Worm (Caenorhabditis elegans): Measurements from ENCODE around the gene srr-6.

srr-6 gene

DNA sequence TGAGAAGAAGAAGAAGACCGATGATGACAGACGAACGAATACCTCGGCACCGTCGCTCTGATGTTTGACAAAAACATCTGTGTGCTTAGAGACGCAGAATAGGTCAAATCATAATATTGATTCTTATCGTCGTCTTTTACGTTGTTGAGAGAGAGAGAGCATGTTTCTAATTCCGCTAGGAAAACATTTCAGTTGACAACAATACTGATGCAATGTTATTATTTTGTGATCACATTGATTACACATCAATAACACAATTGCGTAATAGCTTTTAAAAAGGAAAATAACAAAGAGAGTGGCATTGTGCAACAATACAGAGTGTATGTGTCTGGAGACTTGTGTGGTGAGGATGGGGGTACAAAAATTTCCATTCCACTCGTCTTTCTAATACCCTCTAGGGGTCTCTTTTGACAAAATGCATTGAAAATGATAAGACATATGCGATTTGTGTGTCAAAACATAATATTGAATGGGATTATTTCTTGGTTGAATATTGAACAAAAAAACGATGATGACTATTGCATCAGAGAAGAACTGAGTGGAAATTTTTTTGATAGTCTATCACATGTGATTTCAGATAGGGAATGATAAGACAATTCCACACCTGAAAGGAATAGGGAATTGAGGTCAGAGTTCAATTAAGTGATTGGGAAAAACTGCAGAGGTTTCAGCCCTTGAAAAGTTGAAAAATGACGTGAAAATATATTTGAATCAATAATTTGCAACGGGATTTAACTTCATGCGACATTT is 47.8 kb upstream of the srr-6 start:
- TF ChIP-seq dmd-6 (GFP tag; IDR thresholded peaks at IDR 0.05), result peak; percentile 34; the same call in 1 of the 2 replicates
- TF ChIP-seq nhr-28 (tag; optimal IDR thresholded peaks at IDR 0.05), result peak; percentile 18
- TF ChIP-seq lin-1 (GFP tag; IDR thresholded peaks at IDR 0.05), result no peak
- TF ChIP-seq unc-39 (tag; optimal IDR thresholded peaks at IDR 0.05), result no peak
- peak; percentile 29 for TF ChIP-seq nhr-77 (tag; optimal IDR thresholded peaks at IDR 0.05)
- TF ChIP-seq mep-1 (tag; optimal IDR thresholded peaks at IDR 0.05), result peak; percentile 10
- TF ChIP-seq ceh-62 (tag; optimal IDR thresholded peaks at IDR 0.05), result no peak
- peak; percentile 26 for TF ChIP-seq T20F7.1 (GFP tag; optimal IDR thresholded peaks at IDR 0.05)
- peak; percentile 84 for TF ChIP-seq pqm-1 (tag; optimal IDR thresholded peaks at IDR 0.05)
- no peak for TF ChIP-seq unc-62 (GFP tag; optimal IDR thresholded peaks at IDR 0.05 in 1 of 2)
- TF ChIP-seq unc-62 (tag; optimal IDR thresholded peaks at IDR 0.05), result no peak
- no peak for TF ChIP-seq ama-1 (optimal IDR thresholded peaks at IDR 0.05)
- peak; percentile 58 for TF ChIP-seq nhr-6 (tag; optimal IDR thresholded peaks at IDR 0.05)
- no peak for TF ChIP-seq lin-29 (GFP tag; IDR thresholded peaks at IDR 0.05)
- peak; percentile 33 for TF ChIP-seq hlh-11 (tag; optimal IDR thresholded peaks at IDR 0.05)
- TF ChIP-seq Y105C5A.15 (GFP tag; IDR thresholded peaks at IDR 0.05), result no peak
- peak in 1 of 2 experiments; percentile 88 for TF ChIP-seq daf-16 (GFP tag; optimal IDR thresholded peaks at IDR 0.05)
- TF ChIP-seq daf-16 (tag; optimal IDR thresholded peaks at IDR 0.05), result peak; percentile 94
- peak; percentile 42 for TF ChIP-seq mes-2 (tag; optimal IDR thresholded peaks at IDR 0.05; ENCODE audit: poor library complexity, severe bottlenecking)
- TF ChIP-seq cey-2 (tag; optimal IDR thresholded peaks at IDR 0.05; ENCODE audit: borderline replicate concordance, insufficient read depth), result peak; percentile 36
- TF ChIP-seq madf-9 (GFP tag; conservative IDR thresholded peaks at IDR 0.05), result no peak
- no peak for TF ChIP-seq pha-4 (GFP tag; IDR thresholded peaks at IDR 0.05)
- TF ChIP-seq pha-4 (tag; optimal IDR thresholded peaks at IDR 0.05), result peak; percentile 75
- peak; percentile 70; the same call in 1 of the 2 replicates for TF ChIP-seq nhr-41 (GFP tag; IDR thresholded peaks at IDR 0.05)
- TF ChIP-seq lir-3 (tag; optimal IDR thresholded peaks at IDR 0.05), result no peak
- TF ChIP-seq lsy-2 (tag; optimal IDR thresholded peaks at IDR 0.05), result peak in 1 of 2 experiments; percentile 18
- no peak for TF ChIP-seq fkh-10 (GFP tag; optimal IDR thresholded peaks at IDR 0.05)

- TF ChIP-seq skn-1 (tag; optimal IDR thresholded peaks at IDR 0.05) (no peak), nhr-28 (tag; optimal IDR thresholded peaks at IDR 0.05) (peak; percentile 24), dmd-6 (GFP tag; IDR thresholded peaks at IDR 0.05) (no peak), lir-3 (tag; optimal IDR thresholded peaks at IDR 0.05) (no peak)
These were observed 46.8 kb upstream of the srr-6 start for ce11 chrV:4965790-4966189.

DNA sequence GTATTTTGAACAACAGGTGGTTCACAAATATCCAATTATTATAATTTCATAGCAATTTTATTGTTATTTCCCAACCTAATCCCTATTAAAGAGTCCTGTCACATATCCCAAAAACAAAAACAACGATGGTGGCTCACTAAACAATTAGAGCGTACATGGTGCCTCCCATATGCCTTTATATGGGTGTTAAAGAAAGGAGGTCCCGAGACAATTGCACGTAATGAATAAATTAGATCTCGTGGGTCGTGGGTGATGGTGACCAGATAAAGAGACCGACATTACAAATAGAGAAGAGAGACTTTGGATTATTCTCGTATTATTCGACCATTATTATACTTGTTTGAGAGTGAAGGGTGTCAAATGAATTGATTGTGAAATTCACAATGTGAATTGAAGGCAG is 45.4 kb upstream of the srr-6 start:
- no peak for TF ChIP-seq F49E8.2 (tag; optimal IDR thresholded peaks at IDR 0.05; ENCODE audit: borderline replicate concordance)
- TF ChIP-seq egl-27 (tag; optimal IDR thresholded peaks at IDR 0.05), result no peak
- TF ChIP-seq aha-1 (tag), result no peak
- TF ChIP-seq lin-29 (GFP tag; IDR thresholded peaks at IDR 0.05), result no peak

DNA sequence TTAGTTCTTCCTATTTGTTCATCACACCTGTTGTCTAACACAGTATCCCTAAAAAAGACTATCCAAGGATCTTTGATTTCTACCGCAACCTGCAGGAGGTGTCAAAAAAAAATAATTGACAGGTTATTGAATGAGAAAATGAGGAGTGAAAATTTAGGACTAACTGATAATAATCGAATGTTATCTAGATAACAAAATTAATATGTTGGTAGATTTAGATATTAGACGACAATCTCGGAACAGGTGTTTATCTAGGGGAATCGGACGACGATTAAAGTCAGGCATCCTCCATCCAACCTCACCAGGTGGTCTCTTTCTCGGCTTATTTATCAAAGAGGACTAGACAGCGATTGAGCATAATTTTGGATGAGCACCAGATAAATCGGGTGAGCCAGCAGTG is 43.8 kb upstream of the srr-6 start:
- TF ChIP-seq dmd-6 (GFP tag; IDR thresholded peaks at IDR 0.05), result peak; percentile 17; the same call in 1 of the 2 replicates
- peak in 1 of 2 experiments; percentile 13 for TF ChIP-seq unc-62 (GFP tag; optimal IDR thresholded peaks at IDR 0.05 in 1 of 2)
- TF ChIP-seq unc-62 (tag; optimal IDR thresholded peaks at IDR 0.05), result no peak
- peak; percentile 27 for TF ChIP-seq dve-1 (tag; optimal IDR thresholded peaks at IDR 0.05; ENCODE audit: insufficient read depth)
- no peak for TF ChIP-seq egl-43 (GFP tag; IDR thresholded peaks at IDR 0.05)
- TF ChIP-seq egl-27 (tag; optimal IDR thresholded peaks at IDR 0.05), result no peak
- no peak for TF ChIP-seq ctbp-1 (GFP tag; IDR thresholded peaks at IDR 0.05)
- TF ChIP-seq nhr-76 (tag; optimal IDR thresholded peaks at IDR 0.05), result no peak
- TF ChIP-seq nhr-48 (tag; optimal IDR thresholded peaks at IDR 0.05), result no peak
- TF ChIP-seq lir-3 (tag; optimal IDR thresholded peaks at IDR 0.05), result no peak
